Worm (Caenorhabditis elegans) whole organism, L4 larva: ENCODE measurements around the gene F44E2.4.
A peak's percentile ranks its signal among the peaks of the same experiment; 100 is the strongest.

ENCODE experiments used
- D1046.2 ChIP-seq: fragments of 200-800 bp; sonication (Bioruptor generic); IDR thresholded peaks from 2 replicates; pipeline ENCODE4 v1.3.6; 2022; ENCODE audit warnings: missing genetic modification characterization, missing compliant biosample characterization
- F10B5.3 ChIP-seq: sonication (generic microtip); optimal IDR thresholded peaks from 2 replicates; lab custom pipeline; 2016; ENCODE audit warnings: mild to moderate bottlenecking, missing genetic modification characterization, missing compliant biosample characterization
- F26F4.8 ChIP-seq: fragments of 200-800 bp; sonication (Bioruptor generic); conservative IDR thresholded peaks from 2 replicates; pipeline ENCODE4 v1.3.6; 2022; ENCODE audit warnings: missing genetic modification characterization, missing compliant biosample characterization
- F37D6.2 ChIP-seq: sonication (generic microtip); optimal IDR thresholded peaks from 2 replicates; lab custom pipeline; 2016; ENCODE audit warnings: mild to moderate bottlenecking, missing genetic modification characterization, missing compliant biosample characterization
- R02D3.7 ChIP-seq: fragments of 150-350 bp; sonication (generic microtip); optimal IDR thresholded peaks from 3 replicates; lab custom pipeline; 2014; ENCODE audit warnings: missing biosample characterization, missing genetic modification characterization
- T20F7.1 ChIP-seq: fragments of 200-800 bp; sonication (Bioruptor generic); optimal IDR thresholded peaks from 2 replicates; lab custom pipeline; 2018; ENCODE audit warnings: mild to moderate bottlenecking, missing genetic modification characterization, missing compliant biosample characterization
- Y48G9A.11 ChIP-seq: fragments of 200-800 bp; sonication (Bioruptor generic); IDR thresholded peaks from 2 replicates; pipeline ENCODE4 v1.3.6; 2022; ENCODE audit warnings: missing genetic modification reagents, missing genetic modification characterization, missing compliant biosample characterization
- aha-1 ChIP-seq: fragments of 150-350 bp; peaks from one replicate; lab custom pipeline; 2014; ENCODE audit warnings: missing biosample characterization, missing genetic modification characterization
- ceh-28 ChIP-seq: fragments of 150-350 bp; optimal IDR thresholded peaks from 2 replicates; lab custom pipeline; 2014; ENCODE audit warnings: missing biosample characterization, missing genetic modification reagents, missing genetic modification characterization
- ceh-44 ChIP-seq: fragments of 200-800 bp; sonication (Bioruptor generic); IDR thresholded peaks from 2 replicates; pipeline ENCODE4 v1.3.6; 2022; ENCODE audit warnings: missing genetic modification reagents, missing genetic modification characterization, missing compliant biosample characterization
- ctbp-1 ChIP-seq: fragments of 200-800 bp; sonication (Bioruptor generic); IDR thresholded peaks from 2 replicates; pipeline ENCODE4 v1.3.6; 2022; ENCODE audit warnings: missing genetic modification reagents, missing genetic modification characterization, missing compliant biosample characterization
- daf-16 ChIP-seq, 3 experiments: sonication (generic microtip); optimal IDR thresholded peaks; 2 replicates each; lab custom pipeline; 2016 to 2017; ENCODE audit warnings: missing genetic modification characterization in 3 of 3, missing genetic modification reagents in 3 of 3, mild to moderate bottlenecking in 2 of 3, missing compliant biosample characterization in 2 of 3, missing biosample characterization in 1 of 3, moderate library complexity in 1 of 3
- daf-19 ChIP-seq: fragments of 200-800 bp; sonication (Bioruptor generic); conservative IDR thresholded peaks from 2 replicates; pipeline ENCODE4 v1.3.6; 2022; ENCODE audit warnings: missing genetic modification characterization, missing compliant biosample characterization
- dmd-8 ChIP-seq: fragments of 200-800 bp; sonication (Bioruptor generic); IDR thresholded peaks from 2 replicates; pipeline ENCODE4 v1.3.6; 2022; ENCODE audit warnings: missing genetic modification characterization, missing compliant biosample characterization
- dve-1 ChIP-seq: sonication (generic microtip); optimal IDR thresholded peaks from 2 replicates; lab custom pipeline; 2017; ENCODE audit warnings: antibody characterized with exemption, mild to moderate bottlenecking, missing genetic modification characterization, missing compliant biosample characterization; ENCODE audit not compliant: insufficient read depth
- gei-8 ChIP-seq: fragments of 200-800 bp; sonication (Bioruptor generic); optimal IDR thresholded peaks from 2 replicates; lab custom pipeline; 2018; ENCODE audit warnings: mild to moderate bottlenecking, missing genetic modification characterization, missing compliant biosample characterization
- hif-1 ChIP-seq, 2 experiments: sonication (generic microtip); optimal IDR thresholded peaks; 2 replicates each; lab custom pipeline; 2016 to 2017; ENCODE audit warnings: missing compliant biosample characterization in 2 of 2, missing genetic modification characterization in 2 of 2, missing genetic modification reagents in 2 of 2, missing genotype in 2 of 2, mild to moderate bottlenecking in 1 of 2
- hlh-11 ChIP-seq: fragments of 200-800 bp; sonication (Bioruptor generic); optimal IDR thresholded peaks from 2 replicates; lab custom pipeline; 2018; ENCODE audit warnings: mild to moderate bottlenecking, missing genetic modification characterization, missing compliant biosample characterization
- hlh-30 ChIP-seq: sonication (generic microtip); optimal IDR thresholded peaks from 2 replicates; lab custom pipeline; 2017; ENCODE audit warnings: antibody characterized with exemption, mild to moderate bottlenecking, missing genetic modification characterization, missing compliant biosample characterization; ENCODE audit not compliant: insufficient read depth
- lin-1 ChIP-seq: fragments of 200-800 bp; sonication (Bioruptor generic); IDR thresholded peaks from 2 replicates; pipeline ENCODE4 v1.3.6; 2022; ENCODE audit warnings: missing genetic modification reagents, missing genetic modification characterization, missing compliant biosample characterization
- lin-13 ChIP-seq: fragments of 150-350 bp; optimal IDR thresholded peaks from 2 replicates; lab custom pipeline; 2014; ENCODE audit warnings: missing biosample characterization, missing genetic modification reagents, missing genetic modification characterization
- lin-15B ChIP-seq: fragments of 150-350 bp; sonication (generic microtip); optimal IDR thresholded peaks from 3 replicates; lab custom pipeline; 2014; ENCODE audit warnings: missing biosample characterization, missing genetic modification characterization
- lir-3 ChIP-seq: sonication (generic microtip); optimal IDR thresholded peaks from 2 replicates; lab custom pipeline; 2016; ENCODE audit warnings: mild to moderate bottlenecking, missing genetic modification characterization, missing compliant biosample characterization
- madf-9 ChIP-seq: fragments of 200-800 bp; sonication (Bioruptor generic); conservative IDR thresholded peaks from 2 replicates; pipeline ENCODE4 v1.3.6; 2022; ENCODE audit warnings: missing genetic modification reagents, missing genetic modification characterization, missing compliant biosample characterization
- mdl-1 ChIP-seq, 2 experiments: fragments of 150-350 bp in 1 of 2; sonication (generic microtip) in 1 of 2; optimal IDR thresholded peaks; 2 replicates each; lab custom pipeline; 2014 to 2017; ENCODE audit warnings: missing biosample characterization in 2 of 2, missing genetic modification characterization in 2 of 2
- mep-1 ChIP-seq: fragments of 150-350 bp; sonication (generic microtip); optimal IDR thresholded peaks from 3 replicates; lab custom pipeline; 2014; ENCODE audit warnings: missing biosample characterization, missing genetic modification characterization
- nhr-102 ChIP-seq: sonication (generic microtip); optimal IDR thresholded peaks from 2 replicates; lab custom pipeline; 2016; ENCODE audit warnings: mild to moderate bottlenecking, missing genetic modification characterization, moderate library complexity, missing compliant biosample characterization
- nhr-11 ChIP-seq: fragments of 150-350 bp; optimal IDR thresholded peaks from 2 replicates; lab custom pipeline; 2014; ENCODE audit warnings: missing biosample characterization, missing genetic modification characterization
- nhr-111 ChIP-seq: fragments of 200-800 bp; sonication (Bioruptor generic); optimal IDR thresholded peaks from 2 replicates; lab custom pipeline; 2018; ENCODE audit warnings: mild to moderate bottlenecking, missing genetic modification characterization, missing compliant biosample characterization
- nhr-25 ChIP-seq: sonication (generic microtip); optimal IDR thresholded peaks from 2 replicates; lab custom pipeline; 2017; ENCODE audit warnings: missing genetic modification characterization, mild to moderate bottlenecking, missing compliant biosample characterization, antibody characterized with exemption, moderate library complexity, borderline replicate concordance; ENCODE audit not compliant: insufficient read depth
- nhr-28 ChIP-seq: fragments of 150-350 bp; optimal IDR thresholded peaks from 2 replicates; lab custom pipeline; 2014; ENCODE audit warnings: missing biosample characterization, missing genetic modification characterization
- nhr-48 ChIP-seq: sonication (generic microtip); optimal IDR thresholded peaks from 2 replicates; lab custom pipeline; 2016; ENCODE audit warnings: mild to moderate bottlenecking, missing genetic modification characterization, missing compliant biosample characterization
- nhr-6 ChIP-seq: fragments of 150-350 bp; optimal IDR thresholded peaks from 2 replicates; lab custom pipeline; 2014; ENCODE audit warnings: missing biosample characterization, missing genetic modification characterization
- nhr-76 ChIP-seq: fragments of 150-350 bp; optimal IDR thresholded peaks from 2 replicates; lab custom pipeline; 2014; ENCODE audit warnings: missing biosample characterization, missing genetic modification characterization
- nhr-77 ChIP-seq: fragments of 150-350 bp; optimal IDR thresholded peaks from 2 replicates; lab custom pipeline; 2014; ENCODE audit warnings: missing biosample characterization, missing genetic modification characterization
- php-3 ChIP-seq: fragments of 200-800 bp; sonication (Bioruptor generic); IDR thresholded peaks from 2 replicates; pipeline ENCODE4 v1.3.6; 2022; ENCODE audit warnings: missing genetic modification reagents, missing genetic modification characterization, missing compliant biosample characterization
- saeg-2 ChIP-seq: fragments of 200-800 bp; sonication (Bioruptor generic); IDR thresholded peaks from 2 replicates; pipeline ENCODE4 v1.3.6; 2022; ENCODE audit warnings: missing genetic modification reagents, missing genetic modification characterization, missing compliant biosample characterization
- sdz-12 ChIP-seq: fragments of 200-800 bp; sonication (Bioruptor generic); optimal IDR thresholded peaks from 2 replicates; lab custom pipeline; 2018; ENCODE audit warnings: mild to moderate bottlenecking, missing genetic modification characterization, missing compliant biosample characterization
- snpc-1.2 ChIP-seq: fragments of 200-800 bp; sonication (Bioruptor generic); IDR thresholded peaks from 2 replicates; pipeline ENCODE4 v1.3.6; 2022; ENCODE audit warnings: missing genetic modification reagents, missing genetic modification characterization, missing compliant biosample characterization
- snpc-4 ChIP-seq: fragments of 150-350 bp; optimal IDR thresholded peaks from 2 replicates; lab custom pipeline; 2014; ENCODE audit warnings: missing biosample characterization, missing genetic modification characterization
- spr-3 ChIP-seq: fragments of 200-800 bp; sonication (Bioruptor generic); optimal IDR thresholded peaks from 2 replicates; lab custom pipeline; 2018; ENCODE audit warnings: mild to moderate bottlenecking, missing genetic modification characterization, missing compliant biosample characterization
- tag-97 ChIP-seq: fragments of 200-800 bp; sonication (Bioruptor generic); IDR thresholded peaks from 2 replicates; pipeline ENCODE4 v1.3.6; 2022; ENCODE audit warnings: missing genetic modification characterization, missing compliant biosample characterization
- unc-130 ChIP-seq: sonication (generic microtip); optimal IDR thresholded peaks from 2 replicates; lab custom pipeline; 2016; ENCODE audit warnings: missing genetic modification reagents, missing genetic modification characterization, missing compliant biosample characterization
- unc-62 ChIP-seq, 3 experiments: fragments of 150-350 bp in 1 of 3; sonication (generic microtip); optimal IDR thresholded peaks in 2 of 3; peaks in 1 of 3; 1 replicate in 1 of 3; 2 replicates in 2 of 3; lab custom pipeline; 2014 to 2017; ENCODE audit warnings: missing biosample characterization in 3 of 3, missing genetic modification characterization in 3 of 3, missing genetic modification reagents in 3 of 3, missing genotype in 1 of 3
- zfp-2 ChIP-seq: sonication (generic microtip); optimal IDR thresholded peaks from 2 replicates; lab custom pipeline; 2016; ENCODE audit warnings: mild to moderate bottlenecking, missing genetic modification characterization, missing compliant biosample characterization
- zip-11 ChIP-seq: fragments of 200-800 bp; sonication (Bioruptor generic); IDR thresholded peaks from 2 replicates; pipeline ENCODE4 v1.3.6; 2022; ENCODE audit warnings: missing genetic modification characterization, missing compliant biosample characterization

F44E2.4 gene

ce11 chrIII:8885150-8885549 is 46.9 kb upstream of the F44E2.4 start, which contains the start of gene svop-1:
svop-1 (minus strand) TSS chrIII:8885488.
- TF ChIP-seq hlh-30 (tag; lab: Kevin White, UChicago) (no peak), unc-62 (GFP tag; optimal IDR thresholded peaks at IDR 0.05 in 1 of 2; lab: Kevin White, UChicago) (peak in 1 of 2 experiments; percentile 7), unc-62 (tag; optimal IDR thresholded peaks at IDR 0.05; lab: Kevin White, UChicago) (no peak), tag-97 (GFP tag; lab: Robert Waterston, UW) (no peak), F26F4.8 (GFP tag; lab: Robert Waterston, UW) (no peak), nhr-6 (tag; lab: Kevin White, UChicago) (no peak), php-3 (GFP tag; lab: Robert Waterston, UW) (no peak), R02D3.7 (tag; lab: Kevin White, UChicago) (no peak)

ce11 chrIII:8882333-8882732 is 44.1 kb upstream of the F44E2.4 start:
- TF ChIP-seq lin-13 (GFP tag; lab: Kevin White, UChicago) (no peak), lin-1 (GFP tag; lab: Robert Waterston, UW) (no peak), aha-1 (peak; percentile 55), unc-62 (GFP tag; optimal IDR thresholded peaks at IDR 0.05 in 1 of 2; lab: Kevin White, UChicago) (peak in 1 of 2 experiments; percentile 74), unc-62 (tag; optimal IDR thresholded peaks at IDR 0.05; lab: Kevin White, UChicago) (no peak), dmd-8 (GFP tag; lab: Robert Waterston, UW) (no peak)

DNA sequence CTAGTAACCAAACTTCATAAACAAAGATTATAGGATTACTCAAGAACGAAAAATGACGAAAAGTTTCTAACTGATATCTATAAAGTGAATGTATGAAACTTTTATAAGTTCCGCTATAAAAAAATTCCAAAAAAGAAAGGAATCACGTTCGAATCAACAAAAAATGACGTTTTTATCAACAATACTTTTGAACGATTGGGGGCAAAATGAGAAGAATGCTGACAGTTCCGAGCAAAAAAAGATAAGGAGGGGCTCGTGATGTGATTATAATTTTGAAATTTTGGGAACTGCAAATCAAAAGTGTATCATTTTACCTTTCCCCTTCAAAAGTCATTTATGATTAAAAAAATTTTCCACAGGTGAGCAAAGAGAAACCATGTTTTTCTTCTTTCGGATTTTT is 40.7 kb upstream of the F44E2.4 start:
- TF ChIP-seq nhr-25 (no peak), nhr-48 (peak; percentile 39), dmd-8 (GFP tag; lab: Robert Waterston, UW) (no peak), lin-15B (tag; lab: Kevin White, UChicago) (no peak), zfp-2 (no peak), T20F7.1 (GFP tag; lab: Kevin White, UChicago) (peak; percentile 7), snpc-1.2 (no peak), mdl-1 (tag; optimal IDR thresholded peaks at IDR 0.05; lab: Kevin White, UChicago) (peak in 1 of 2 experiments; percentile 40), F37D6.2 (tag; lab: Kevin White, UChicago) (no peak), ctbp-1 (GFP tag; lab: Robert Waterston, UW) (no peak), nhr-111 (GFP tag; lab: Kevin White, UChicago) (no peak), gei-8 (GFP tag; lab: Kevin White, UChicago) (no peak), lir-3 (no peak), spr-3 (no peak), php-3 (GFP tag; lab: Robert Waterston, UW) (peak; percentile 35; the same call in 1 of the 2 replicates), ceh-44 (no peak), D1046.2 (no peak), madf-9 (no peak), daf-19 (GFP tag; lab: Robert Waterston, UW) (no peak), F10B5.3 (tag; lab: Kevin White, UChicago) (no peak), nhr-11 (no peak), hlh-11 (tag; lab: Kevin White, UChicago) (peak; percentile 74), nhr-102 (no peak), nhr-77 (tag; lab: Kevin White, UChicago) (peak; percentile 83), Y48G9A.11 (GFP tag; lab: Robert Waterston, UW) (no peak), mep-1 (peak; percentile 43), zip-11 (GFP tag; lab: Robert Waterston, UW) (no peak), nhr-76 (tag; lab: Kevin White, UChicago) (no peak), ceh-28 (tag; lab: Kevin White, UChicago) (no peak), saeg-2 (GFP tag; lab: Robert Waterston, UW) (no peak), dve-1 (tag; lab: Kevin White, UChicago) (peak; percentile 73), sdz-12 (no peak), unc-130 (GFP tag; lab: Kevin White, UChicago) (no peak), daf-16 (GFP tag; optimal IDR thresholded peaks at IDR 0.05; lab: Kevin White, UChicago) (no peak), daf-16 (tag; optimal IDR thresholded peaks at IDR 0.05; lab: Kevin White, UChicago) (peak; percentile 70), nhr-28 (tag; lab: Kevin White, UChicago) (peak; percentile 57), hif-1 (tag; optimal IDR thresholded peaks at IDR 0.05; lab: Kevin White, UChicago) (peak in 1 of 2 experiments; percentile 47), snpc-4 (no peak)
